Worm (Caenorhabditis elegans) whole organism, L1 larva: ENCODE measurements around the gene srw-4.

Source experiments
- aly-2 ChIP-seq: fragments of 150-350 bp; optimal IDR thresholded peaks from 2 replicates; lab custom pipeline; 2014; ENCODE audit warnings: missing biosample characterization, missing genetic modification characterization
- ceh-82 ChIP-seq, 3 experiments: fragments of 150-350 bp in 1 of 3; sonication (generic microtip) in 2 of 3; optimal IDR thresholded peaks; 2 replicates each; lab custom pipeline; 2014 to 2017; ENCODE audit warnings: missing biosample characterization in 3 of 3, missing genetic modification characterization in 3 of 3
- ceh-90 ChIP-seq: sonication (generic microtip); optimal IDR thresholded peaks from 2 replicates; lab custom pipeline; 2016; ENCODE audit warnings: missing genetic modification characterization, missing compliant biosample characterization
- dpl-1 ChIP-seq, 3 experiments: fragments of 150-350 bp in 2 of 3; sonication (generic microtip) in 1 of 3; optimal IDR thresholded peaks; 2 replicates each; lab custom pipeline; 2014 to 2017; ENCODE audit warnings: missing biosample characterization in 3 of 3, missing genetic modification characterization in 3 of 3, missing genetic modification reagents in 3 of 3
- dsc-1 ChIP-seq: sonication (generic microtip); optimal IDR thresholded peaks from 2 replicates; lab custom pipeline; 2016; ENCODE audit warnings: mild to moderate bottlenecking, missing genetic modification characterization, missing compliant biosample characterization
- efl-1 ChIP-seq, 4 experiments: fragments of 150-350 bp; optimal IDR thresholded peaks in 3 of 4; peaks in 1 of 4; 1 replicate in 1 of 4; 2 replicates in 3 of 4; lab custom pipeline; 2014; ENCODE audit warnings: missing biosample characterization in 2 of 4, missing genetic modification characterization in 2 of 4, missing genetic modification reagents in 2 of 4
- elt-2 ChIP-seq: sonication (generic microtip); optimal IDR thresholded peaks from 2 replicates; lab custom pipeline; 2016; ENCODE audit warnings: missing genetic modification characterization, mild to moderate bottlenecking, inconsistent platforms, missing compliant biosample characterization, missing genetic modification reagents
- elt-3 ChIP-seq, 6 experiments: fragments of 150-350 bp in 1 of 6; sonication (generic microtip); optimal IDR thresholded peaks; 2 replicates each; lab custom pipeline; 2017 to 2018; ENCODE audit warnings: missing biosample characterization in 6 of 6, missing genetic modification characterization in 6 of 6, inconsistent platforms in 1 of 6
- fkh-10 ChIP-seq: sonication (generic microtip); optimal IDR thresholded peaks from 2 replicates; lab custom pipeline; 2017; ENCODE audit warnings: missing biosample characterization, missing genetic modification reagents, missing genetic modification characterization
- fkh-4 ChIP-seq: sonication (generic microtip); optimal IDR thresholded peaks from 2 replicates; lab custom pipeline; 2016; ENCODE audit warnings: missing compliant biosample characterization, missing genetic modification characterization, borderline replicate concordance
- grh-1 ChIP-seq: fragments of 200-800 bp; sonication (Bioruptor generic); IDR thresholded peaks from 2 replicates; pipeline ENCODE4 v1.3.6; 2022; ENCODE audit warnings: missing genetic modification reagents, missing genetic modification characterization, missing compliant biosample characterization
- lin-13 ChIP-seq: fragments of 150-350 bp; optimal IDR thresholded peaks from 2 replicates; lab custom pipeline; 2014; ENCODE audit warnings: missing biosample characterization, missing genetic modification reagents, missing genetic modification characterization
- lin-35 ChIP-seq, 2 experiments: fragments of 150-350 bp; optimal IDR thresholded peaks; 2 replicates each; lab custom pipeline; 2014; ENCODE audit warnings: missing biosample characterization in 2 of 2, missing genetic modification characterization in 2 of 2, missing genetic modification reagents in 2 of 2
- lir-3 ChIP-seq: sonication (generic microtip); optimal IDR thresholded peaks from 2 replicates; lab custom pipeline; 2016; ENCODE audit warnings: mild to moderate bottlenecking, missing genetic modification characterization, moderate library complexity, missing compliant biosample characterization; ENCODE audit not compliant: poor library complexity
- lsy-2 ChIP-seq, 2 experiments: fragments of 150-350 bp; optimal IDR thresholded peaks; 2 replicates each; lab custom pipeline; 2014; ENCODE audit warnings: missing biosample characterization in 2 of 2, missing genetic modification characterization in 2 of 2
- mdl-1 ChIP-seq, 2 experiments: fragments of 150-350 bp; optimal IDR thresholded peaks; 2 replicates each; lab custom pipeline; 2014 to 2017; ENCODE audit warnings: missing biosample characterization in 2 of 2, missing genetic modification characterization in 2 of 2, inconsistent platforms in 1 of 2
- mep-1 ChIP-seq: fragments of 150-350 bp; optimal IDR thresholded peaks from 2 replicates; lab custom pipeline; 2014; ENCODE audit warnings: missing biosample characterization, missing genetic modification characterization
- nhr-19 ChIP-seq: fragments of 200-800 bp; sonication (Bioruptor generic); conservative IDR thresholded peaks from 2 replicates; pipeline ENCODE4 v1.3.6; 2022; ENCODE audit warnings: missing genetic modification characterization, missing compliant biosample characterization
- nhr-237 ChIP-seq: fragments of 150-350 bp; optimal IDR thresholded peaks from 2 replicates; lab custom pipeline; 2014; ENCODE audit warnings: missing biosample characterization, missing genetic modification characterization
- nhr-28 ChIP-seq: fragments of 150-350 bp; optimal IDR thresholded peaks from 2 replicates; lab custom pipeline; 2014; ENCODE audit warnings: missing biosample characterization, missing genetic modification characterization
- nhr-71 ChIP-seq: sonication (generic microtip); optimal IDR thresholded peaks from 2 replicates; lab custom pipeline; 2016; ENCODE audit warnings: mild to moderate bottlenecking, missing genetic modification characterization, moderate library complexity, missing compliant biosample characterization
- nhr-85 ChIP-seq: sonication (generic microtip); peaks from one replicate; lab custom pipeline; 2016; ENCODE audit warnings: missing genetic modification characterization, inconsistent platforms, missing compliant biosample characterization
- pax-3 ChIP-seq: fragments of 200-800 bp; sonication (Bioruptor generic); optimal IDR thresholded peaks from 2 replicates; lab custom pipeline; 2018; ENCODE audit warnings: mild to moderate bottlenecking, missing genetic modification characterization, moderate library complexity, missing compliant biosample characterization
- rnt-1 ChIP-seq: sonication (generic microtip); optimal IDR thresholded peaks from 2 replicates; lab custom pipeline; 2016; ENCODE audit warnings: mild to moderate bottlenecking, missing genetic modification characterization, moderate library complexity, missing compliant biosample characterization
- skn-1 ChIP-seq: fragments of 150-350 bp; optimal IDR thresholded peaks from 2 replicates; lab custom pipeline; 2014; ENCODE audit warnings: missing biosample characterization, missing genetic modification characterization
- sox-4 ChIP-seq: sonication (generic microtip); optimal IDR thresholded peaks from 2 replicates; lab custom pipeline; 2016; ENCODE audit warnings: missing genetic modification characterization, missing compliant biosample characterization
- zip-4 ChIP-seq: fragments of 200-800 bp; sonication (Bioruptor generic); optimal IDR thresholded peaks from 2 replicates; lab custom pipeline; 2018; ENCODE audit warnings: mild to moderate bottlenecking, missing genetic modification characterization, moderate library complexity, missing compliant biosample characterization

Gene srw-4

DNA sequence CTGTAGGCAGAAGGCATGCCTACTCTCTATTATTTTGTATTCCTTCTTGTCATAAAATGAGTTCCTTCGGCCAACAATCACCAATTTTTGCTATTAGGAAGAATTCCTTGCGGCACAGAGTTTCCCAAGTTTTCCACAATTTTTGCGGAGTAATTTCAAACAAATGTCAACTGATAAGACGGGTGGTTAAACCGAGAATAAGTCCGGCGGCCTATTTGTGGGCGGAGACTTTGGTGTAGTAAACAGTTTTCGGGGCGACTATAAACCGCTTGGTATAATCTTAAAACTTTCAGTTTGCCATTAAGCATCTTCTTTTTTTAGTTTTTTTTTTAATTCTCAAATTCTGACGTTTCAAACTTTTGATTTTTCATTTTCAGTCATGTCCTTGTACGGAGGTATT is 7.6 kb downstream of the srw-4 start, which contains the start of gene ifc-1:
ifc-1 (plus strand) TSS at position 378 of the 400 bp plus-strand sequence.
- TF ChIP-seq efl-1 (optimal IDR thresholded peaks at IDR 0.05; lab: Kevin White, UChicago) (no peak), efl-1 (GFP tag; optimal IDR thresholded peaks at IDR 0.05 in 1 of 2; lab: Kevin White, UChicago) (peak in 1 of 2 experiments; percentile 21), elt-2 (tag; lab: Kevin White, UChicago) (peak; percentile 67), nhr-85 (tag; lab: Kevin White, UChicago) (no peak)

DNA sequence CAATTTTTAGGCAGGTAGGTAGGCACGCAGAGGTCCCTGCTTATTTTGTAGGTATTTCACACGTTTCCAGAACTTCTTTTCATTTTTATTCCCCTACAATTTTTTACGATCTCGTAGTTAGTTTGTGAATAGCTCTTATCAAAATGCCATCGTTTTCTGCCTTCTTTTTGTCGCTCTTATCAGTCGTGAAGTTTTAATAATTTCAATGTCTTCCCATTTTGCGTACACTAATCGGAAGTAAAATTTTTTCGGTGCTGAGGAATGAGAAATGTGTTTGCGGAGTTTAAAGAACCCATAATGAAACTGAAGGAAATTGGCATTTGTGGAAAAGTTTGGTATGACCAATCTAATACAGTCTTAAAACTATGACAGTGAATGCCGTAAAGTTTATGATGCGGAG is 8.2 kb downstream of the srw-4 start:
- peak; percentile 53 for TF ChIP-seq elt-2 (tag; lab: Kevin White, UChicago)
- no peak for TF ChIP-seq lin-35 (GFP tag; optimal IDR thresholded peaks at IDR 0.05; lab: Kevin White, UChicago)
- no peak for TF ChIP-seq ceh-82 (tag; optimal IDR thresholded peaks at IDR 0.05; lab: Kevin White, UChicago)

DNA sequence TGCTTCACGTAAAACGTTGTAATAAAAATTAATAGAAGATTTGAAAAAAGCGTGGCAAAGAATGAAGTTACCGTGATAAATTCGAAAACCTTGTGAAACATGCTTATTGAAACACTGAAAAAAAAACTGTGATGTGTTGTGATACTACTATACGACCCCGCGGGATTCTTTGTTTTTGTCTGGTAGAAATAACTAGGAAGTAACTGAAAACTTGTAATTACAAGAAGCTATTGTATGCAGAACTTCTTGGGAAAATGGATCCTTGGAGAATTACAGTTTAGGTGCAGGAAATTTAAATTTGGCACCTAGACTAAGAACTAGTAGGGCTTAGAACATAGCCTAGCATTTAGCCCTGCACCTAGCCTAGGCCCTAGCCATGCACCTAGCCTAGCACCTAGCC is 8.8 kb downstream of the srw-4 start, which contains the start of gene str-39:
str-39 (minus strand) TSS at position 101 of the 400 bp plus-strand sequence.
- TF ChIP-seq aly-2 (tag; lab: Kevin White, UChicago) = no peak
- TF ChIP-seq lir-3 (tag; lab: Kevin White, UChicago) = no peak
- no peak for TF ChIP-seq fkh-10
- TF ChIP-seq pax-3 = no peak
- no peak for TF ChIP-seq dpl-1 (GFP tag; optimal IDR thresholded peaks at IDR 0.05; lab: Kevin White, UChicago)
- no peak for TF ChIP-seq sox-4 (tag; lab: Kevin White, UChicago)

DNA sequence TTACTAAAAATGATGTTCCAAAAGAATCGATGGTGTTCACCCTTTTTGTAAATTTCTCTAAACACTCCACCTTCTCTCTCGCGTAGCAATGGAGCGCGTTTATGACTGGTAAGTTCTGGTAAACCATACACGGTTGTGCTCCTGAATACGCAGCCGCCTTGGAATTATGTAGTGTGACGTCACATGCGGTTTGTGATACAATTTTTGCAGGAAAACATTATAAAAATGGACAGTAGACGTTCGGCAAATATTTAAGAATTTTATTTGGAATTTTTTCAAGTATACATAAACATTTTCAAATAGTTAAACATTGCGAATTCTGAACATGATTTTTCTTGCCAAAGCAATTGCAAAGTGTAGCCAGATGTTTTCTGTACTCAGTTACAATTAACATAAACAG is 11.1 kb downstream of the srw-4 start, which contains the start of gene F37B4.10:
F37B4.10 (minus strand) TSS at position 101 of the 400 bp plus-strand sequence.
- TF ChIP-seq dpl-1 (GFP tag; optimal IDR thresholded peaks at IDR 0.05; lab: Kevin White, UChicago) (peak in 1 of 3 experiments; percentile 11), lin-35 (GFP tag; optimal IDR thresholded peaks at IDR 0.05; lab: Kevin White, UChicago) (peak; percentile 15 to 22), skn-1 (no peak), grh-1 (GFP tag; lab: Robert Waterston, UW) (no peak), efl-1 (optimal IDR thresholded peaks at IDR 0.05; lab: Kevin White, UChicago) (peak; percentile 8 to 18), efl-1 (GFP tag; optimal IDR thresholded peaks at IDR 0.05 in 1 of 2; lab: Kevin White, UChicago) (no peak), nhr-28 (tag; lab: Kevin White, UChicago) (no peak), lsy-2 (tag; optimal IDR thresholded peaks at IDR 0.05; lab: Kevin White, UChicago) (peak in 1 of 2 experiments; percentile 11), nhr-19 (no peak), dsc-1 (tag; lab: Kevin White, UChicago) (no peak)

DNA sequence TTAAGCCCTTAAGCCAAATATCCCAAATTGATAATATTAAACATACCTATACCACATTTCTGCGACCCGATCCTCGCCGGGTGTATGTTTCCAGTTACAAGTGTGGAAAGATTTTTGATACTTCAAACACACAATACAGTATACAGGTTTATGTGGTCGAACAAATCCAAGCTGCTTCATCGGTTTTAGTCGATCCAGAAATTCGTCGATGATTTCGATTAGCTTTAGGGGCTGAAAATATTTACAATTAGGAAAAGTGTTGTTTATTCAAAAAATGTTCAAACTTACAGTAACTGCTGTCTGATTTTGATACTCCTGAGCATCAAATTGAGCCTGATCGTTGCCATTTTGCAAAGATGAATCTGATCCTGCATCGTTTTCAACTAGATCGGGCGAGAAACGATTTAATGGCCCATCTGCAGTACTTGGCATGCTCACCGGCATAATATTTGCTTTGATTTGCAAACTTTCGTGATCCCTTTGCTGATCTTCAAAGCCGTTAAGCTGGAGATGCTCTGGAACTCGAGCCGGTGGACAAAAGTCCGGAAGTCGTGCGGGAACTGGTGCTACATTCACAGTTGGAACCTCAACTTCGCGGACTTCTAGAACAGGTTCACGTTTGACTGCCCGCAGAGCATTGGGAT is 12.3 kb downstream of the srw-4 start:
- no peak for TF ChIP-seq mep-1 (tag; lab: Kevin White, UChicago)
- no peak for TF ChIP-seq efl-1 (optimal IDR thresholded peaks at IDR 0.05; lab: Kevin White, UChicago)
- TF ChIP-seq efl-1 (GFP tag; optimal IDR thresholded peaks at IDR 0.05 in 1 of 2; lab: Kevin White, UChicago) = peak in 1 of 2 experiments; percentile 15
- TF ChIP-seq, all 84 proteins: peak for 1

DNA sequence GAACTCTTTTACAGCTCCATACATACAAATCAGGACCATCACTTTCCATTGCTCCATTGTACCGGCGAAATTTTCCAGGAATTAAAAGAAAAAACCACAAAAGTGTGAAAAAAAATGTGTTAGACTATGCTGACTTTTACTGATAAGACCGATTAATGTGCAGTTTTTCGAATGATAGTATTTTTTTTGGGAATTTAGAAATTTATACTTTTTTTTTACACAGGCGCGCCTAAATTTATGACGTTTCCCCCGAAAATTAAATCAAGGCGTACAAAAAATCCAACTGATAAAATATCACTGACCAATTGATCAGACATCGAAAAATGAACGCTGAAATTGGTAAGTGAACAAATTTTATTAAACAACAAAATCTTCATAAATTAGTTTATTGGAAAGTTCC is 13.2 kb downstream of the srw-4 start, which contains the start of gene folt-2:
folt-2 (minus strand) TSS at position 179 of the 400 bp plus-strand sequence.
- TF ChIP-seq elt-3 (tag; optimal IDR thresholded peaks at IDR 0.05; lab: Kevin White, UChicago) (no peak), mdl-1 (tag; optimal IDR thresholded peaks at IDR 0.05; lab: Kevin White, UChicago) (no peak), nhr-237 (tag; lab: Kevin White, UChicago) (no peak), fkh-4 (tag; lab: Kevin White, UChicago) (no peak), lin-13 (no peak), efl-1 (optimal IDR thresholded peaks at IDR 0.05; lab: Kevin White, UChicago) (no peak), efl-1 (GFP tag; optimal IDR thresholded peaks at IDR 0.05 in 1 of 2; lab: Kevin White, UChicago) (peak in 1 of 2 experiments; percentile 22), rnt-1 (tag; lab: Kevin White, UChicago) (no peak), zip-4 (GFP tag; lab: Kevin White, UChicago) (no peak), nhr-71 (tag; lab: Kevin White, UChicago) (peak; percentile 10), elt-2 (tag; lab: Kevin White, UChicago) (peak; percentile 50), ceh-90 (tag; lab: Kevin White, UChicago) (no peak)
